Fruit fly (Drosophila melanogaster) whole organism, embryonic: Measurements from ENCODE around the gene CG32267.

Source experiments
- Ada2b ChIP-seq: fragments of 200-800 bp; sonication (Bioruptor generic); IDR thresholded peaks from 2 replicates; pipeline ENCODE4 v1.3.6; 2022; ENCODE audit warnings: missing biosample characterization, missing genetic modification characterization
- Adf1 ChIP-seq: fragments of 200-800 bp; sonication (Bioruptor generic); IDR thresholded peaks from 2 replicates; pipeline ENCODE4 v1.3.6; 2022; ENCODE audit warnings: missing biosample characterization, missing genetic modification characterization
- CG14965 ChIP-seq: fragments of 200-800 bp; sonication (Bioruptor generic); optimal IDR thresholded peaks from 2 replicates; lab custom pipeline; 2016; ENCODE audit warnings: missing biosample characterization, missing genetic modification characterization, borderline replicate concordance
- CG15269 ChIP-seq: fragments of 200-800 bp; sonication (Bioruptor generic); optimal IDR thresholded peaks from 2 replicates; lab custom pipeline; 2018; ENCODE audit warnings: missing biosample characterization, mild to moderate bottlenecking, missing genetic modification characterization, moderate library complexity
- CG2129 ChIP-seq: fragments of 200-800 bp; sonication (Bioruptor generic); IDR thresholded peaks from 2 replicates; pipeline ENCODE4 v1.3.6; 2022; ENCODE audit warnings: missing biosample characterization, missing genetic modification characterization; ENCODE audit not compliant: partially characterized antibody
- CG4360 ChIP-seq: fragments of 200-800 bp; sonication (Bioruptor generic); IDR thresholded peaks from 2 replicates; pipeline ENCODE4 v1.3.6; 2022; ENCODE audit warnings: missing biosample characterization, missing genetic modification characterization
- CG4424 ChIP-seq: fragments of 200-800 bp; sonication (Bioruptor generic); optimal IDR thresholded peaks from 3 replicates; lab custom pipeline; 2016; ENCODE audit warnings: missing biosample characterization, missing genetic modification characterization
- CG4707 ChIP-seq: fragments of 200-800 bp; sonication (Bioruptor generic); optimal IDR thresholded peaks from 2 replicates; lab custom pipeline; 2018; ENCODE audit warnings: missing biosample characterization, mild to moderate bottlenecking, missing genetic modification characterization, moderate library complexity
- CG6254 ChIP-seq: fragments of 200-800 bp; sonication (Bioruptor generic); optimal IDR thresholded peaks from 3 replicates; lab custom pipeline; 2017; ENCODE audit warnings: mild to moderate bottlenecking, missing biosample characterization, missing genetic modification reagents, missing genetic modification characterization
- CG6689 ChIP-seq: fragments of 200-800 bp; sonication (Bioruptor generic); IDR thresholded peaks from 2 replicates; pipeline ENCODE4 v1.3.6; 2022; ENCODE audit warnings: missing biosample characterization, missing genetic modification characterization
- D19A ChIP-seq: fragments of 200-800 bp; optimal IDR thresholded peaks from 3 replicates; lab custom pipeline; 2019; ENCODE audit warnings: missing biosample characterization, mild to moderate bottlenecking, missing genetic modification characterization, moderate library complexity
- Deaf1 ChIP-seq: fragments of 200-800 bp; optimal IDR thresholded peaks from 3 replicates; lab custom pipeline; 2019; ENCODE audit warnings: missing biosample characterization, mild to moderate bottlenecking, missing genetic modification characterization, moderate library complexity
- Dek ChIP-seq: fragments of 200-800 bp; sonication (Bioruptor generic); optimal IDR thresholded peaks from 3 replicates; lab custom pipeline; 2019; ENCODE audit warnings: missing biosample characterization, mild to moderate bottlenecking, missing genetic modification characterization, moderate library complexity
- Drgx ChIP-seq: fragments of 200-800 bp; sonication (Bioruptor generic); IDR thresholded peaks from 2 replicates; pipeline ENCODE4 v1.3.6; 2022; ENCODE audit warnings: missing biosample characterization, missing genetic modification characterization
- HLH3B ChIP-seq: fragments of 200-800 bp; sonication (Bioruptor generic); IDR thresholded peaks from 2 replicates; pipeline ENCODE4 v1.3.6; 2022; ENCODE audit warnings: missing biosample characterization, missing genetic modification characterization
- HmgZ ChIP-seq: fragments of 200-800 bp; sonication (Bioruptor generic); optimal IDR thresholded peaks from 2 replicates; lab custom pipeline; 2018; ENCODE audit warnings: missing biosample characterization, mild to moderate bottlenecking, missing genetic modification characterization
- Hr39 ChIP-seq: fragments of >200 bp; optimal IDR thresholded peaks from 2 replicates; lab custom pipeline; 2017
- Hsf ChIP-seq: fragments of 200-800 bp; sonication (Bioruptor generic); optimal IDR thresholded peaks from 3 replicates; lab custom pipeline; 2016; ENCODE audit warnings: missing biosample characterization, missing genetic modification characterization
- Med ChIP-seq: fragments of 200-800 bp; sonication (Bioruptor generic); peaks from one replicate; lab custom pipeline; 2016; ENCODE audit warnings: missing biosample characterization, missing genetic modification characterization, mild to moderate bottlenecking, inconsistent platforms, moderate library complexity
- NC2β ChIP-seq: fragments of 200-800 bp; sonication (Bioruptor generic); optimal IDR thresholded peaks from 2 replicates; lab custom pipeline; 2016; ENCODE audit warnings: missing biosample characterization, missing genetic modification characterization
- Ravus ChIP-seq: fragments of 200-800 bp; sonication (Bioruptor generic); IDR thresholded peaks from 2 replicates; pipeline ENCODE4 v1.3.6; 2022; ENCODE audit warnings: missing biosample characterization, missing genetic modification characterization
- Vsx1 ChIP-seq: fragments of 200-800 bp; sonication (Bioruptor generic); optimal IDR thresholded peaks from 2 replicates; lab custom pipeline; 2017; ENCODE audit warnings: missing biosample characterization, mild to moderate bottlenecking, missing genetic modification characterization, missing genetic modification reagents
- abd-A ChIP-seq: fragments of 200-800 bp; sonication (Bioruptor generic); optimal IDR thresholded peaks from 3 replicates; lab custom pipeline; 2019; ENCODE audit warnings: missing biosample characterization, mild to moderate bottlenecking, missing genetic modification characterization, moderate library complexity
- bcd ChIP-seq: fragments of 200-800 bp; sonication (Bioruptor generic); optimal IDR thresholded peaks from 2 replicates; lab custom pipeline; 2017; ENCODE audit warnings: missing biosample characterization, mild to moderate bottlenecking, missing genetic modification characterization
- bowl ChIP-seq: fragments of 200-800 bp; sonication (Bioruptor generic); IDR thresholded peaks from 2 replicates; pipeline ENCODE4 v1.3.6; 2022; ENCODE audit warnings: missing biosample characterization, missing genetic modification characterization
- ci ChIP-seq: fragments of 200-800 bp; sonication (Bioruptor generic); IDR thresholded peaks from 3 replicates; pipeline ENCODE4 v1.3.6; 2022; ENCODE audit warnings: missing biosample characterization, missing genetic modification characterization
- crp ChIP-seq, 2 experiments: fragments of 200-800 bp; sonication (Bioruptor generic); optimal IDR thresholded peaks; 2 replicates in 1 of 2; 3 replicates in 1 of 2; lab custom pipeline; 2017; ENCODE audit warnings: missing biosample characterization in 2 of 2, missing genetic modification characterization in 2 of 2, mild to moderate bottlenecking in 1 of 2, moderate library complexity in 1 of 2
- cwo ChIP-seq: fragments of 200-800 bp; sonication (Bioruptor generic); optimal IDR thresholded peaks from 3 replicates; lab custom pipeline; 2017; ENCODE audit warnings: missing biosample characterization, missing genetic modification characterization, mild to moderate bottlenecking, moderate library complexity, missing genetic modification reagents
- ewg ChIP-seq: fragments of 200-800 bp; sonication (Bioruptor generic); optimal IDR thresholded peaks from 3 replicates; lab custom pipeline; 2017; ENCODE audit warnings: mild to moderate bottlenecking, missing biosample characterization, missing genetic modification reagents, missing genetic modification characterization
- fru ChIP-seq: fragments of >200 bp; optimal IDR thresholded peaks from 2 replicates; lab custom pipeline; 2017
- ftz-f1 ChIP-seq: fragments of 200-800 bp; sonication (Bioruptor generic); optimal IDR thresholded peaks from 2 replicates; lab custom pipeline; 2016; ENCODE audit warnings: missing biosample characterization, missing genetic modification characterization
- fu2 ChIP-seq: fragments of 200-800 bp; sonication (Bioruptor generic); optimal IDR thresholded peaks from 2 replicates; lab custom pipeline; 2016; ENCODE audit warnings: missing biosample characterization, missing genetic modification characterization
- grn ChIP-seq: fragments of 200-800 bp; sonication (Bioruptor generic); optimal IDR thresholded peaks from 3 replicates; lab custom pipeline; 2017; ENCODE audit warnings: missing biosample characterization, missing genetic modification characterization
- gsb-n ChIP-seq: fragments of 200-800 bp; sonication (Bioruptor generic); optimal IDR thresholded peaks from 3 replicates; lab custom pipeline; 2018; ENCODE audit warnings: missing biosample characterization, mild to moderate bottlenecking, missing genetic modification characterization
- klu ChIP-seq: fragments of 200-800 bp; sonication (Bioruptor generic); IDR thresholded peaks from 2 replicates; pipeline ENCODE4 v1.3.6; 2022; ENCODE audit warnings: missing biosample characterization, missing genetic modification characterization
- luna ChIP-seq: fragments of 200-800 bp; sonication (Bioruptor generic); optimal IDR thresholded peaks from 2 replicates; lab custom pipeline; 2016; ENCODE audit warnings: missing biosample characterization, missing genetic modification characterization
- mam ChIP-seq: fragments of 200-800 bp; sonication (Bioruptor generic); optimal IDR thresholded peaks from 3 replicates; lab custom pipeline; 2016; ENCODE audit warnings: missing biosample characterization, missing genetic modification characterization
- mld ChIP-seq: fragments of 200-800 bp; sonication (Bioruptor generic); IDR thresholded peaks from 3 replicates; pipeline ENCODE4 v1.3.6; 2022; ENCODE audit warnings: missing biosample characterization, missing genetic modification characterization; ENCODE audit not compliant: partially characterized antibody
- onecut ChIP-seq: fragments of 200-800 bp; sonication (Bioruptor generic); IDR thresholded peaks from 2 replicates; pipeline ENCODE4 v1.3.6; 2022; ENCODE audit warnings: missing biosample characterization, missing genetic modification characterization
- pros ChIP-seq: fragments of 200-800 bp; sonication (Bioruptor generic); optimal IDR thresholded peaks from 3 replicates; lab custom pipeline; 2019; ENCODE audit warnings: missing biosample characterization, mild to moderate bottlenecking, missing genetic modification characterization, moderate library complexity
- sc ChIP-seq, 3 experiments: fragments of >200 bp in 2 of 3; fragments of 200-800 bp in 1 of 3; sonication (Bioruptor generic) in 1 of 3; optimal IDR thresholded peaks; 2 replicates in 2 of 3; 3 replicates in 1 of 3; lab custom pipeline; 2017; ENCODE audit warnings: mild to moderate bottlenecking in 1 of 3, missing biosample characterization in 1 of 3, missing genetic modification characterization in 1 of 3, missing genetic modification reagents in 1 of 3
- sens ChIP-seq: fragments of 200-800 bp; sonication (Bioruptor generic); peaks from one replicate; lab custom pipeline; 2016; ENCODE audit warnings: missing biosample characterization, missing genetic modification characterization
- slou ChIP-seq: fragments of 200-800 bp; sonication (Bioruptor generic); optimal IDR thresholded peaks from 3 replicates; lab custom pipeline; 2016; ENCODE audit warnings: missing biosample characterization, missing genetic modification characterization
- sqz ChIP-seq: fragments of 200-800 bp; sonication (Bioruptor generic); optimal IDR thresholded peaks from 3 replicates; lab custom pipeline; 2018; ENCODE audit warnings: missing biosample characterization, mild to moderate bottlenecking, missing genetic modification characterization
- ssp ChIP-seq: fragments of 200-800 bp; sonication (Bioruptor generic); IDR thresholded peaks from 2 replicates; pipeline ENCODE4 v1.3.6; 2022; ENCODE audit warnings: missing biosample characterization, missing genetic modification characterization
- tll ChIP-seq, 2 experiments: fragments of 200-800 bp in 1 of 2; fragments of >200 bp in 1 of 2; sonication (Bioruptor generic) in 1 of 2; optimal IDR thresholded peaks; 2 replicates each; lab custom pipeline; 2017 to 2019; ENCODE audit warnings: missing biosample characterization in 2 of 2, missing genetic modification characterization in 2 of 2, mild to moderate bottlenecking in 1 of 2, moderate library complexity in 1 of 2

Gene CG32267

DNA sequence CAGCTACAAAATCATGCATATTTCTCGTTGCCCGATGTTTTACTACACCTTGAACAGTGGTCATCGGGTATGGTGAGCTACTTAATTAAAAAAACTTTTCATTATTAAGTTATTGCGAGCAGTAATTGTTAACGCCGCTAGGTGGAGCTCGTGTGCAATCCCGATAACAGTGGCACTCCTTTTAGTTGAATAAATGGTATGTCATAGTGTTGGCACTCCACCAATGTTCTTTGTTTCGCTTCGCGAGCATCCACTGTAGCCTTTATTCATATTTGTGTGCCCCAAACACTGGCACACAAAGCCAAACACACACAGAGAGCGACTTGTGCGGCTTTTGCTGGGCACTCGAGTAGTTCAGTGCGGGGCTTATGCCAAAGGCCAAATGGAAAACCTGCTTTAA is 46.0 kb upstream of the CG32267 start (continued):
- no peak for TF ChIP-seq mld (GFP tag; lab: Robert Waterston, UW)
- TF ChIP-seq sens (GFP tag; lab: Kevin White, UChicago) = peak; percentile 95
- TF ChIP-seq Dek (tag; lab: Kevin White, UChicago) = peak; percentile 88
- peak; percentile 23 for TF ChIP-seq slou (GFP tag; lab: Kevin White, UChicago)
- peak; percentile 89 for TF ChIP-seq HmgZ (tag; lab: Kevin White, UChicago)
- TF ChIP-seq crp (GFP tag; optimal IDR thresholded peaks at IDR 0.05; lab: Kevin White, UChicago) = peak in 1 of 2 experiments; percentile 40
- peak; percentile 59 for TF ChIP-seq CG4707
- peak; percentile 89 for TF ChIP-seq Hsf (GFP tag; lab: Kevin White, UChicago)
- TF ChIP-seq CG14965 (GFP tag; lab: Kevin White, UChicago) = peak; percentile 62
- TF ChIP-seq luna (GFP tag; lab: Kevin White, UChicago) = no peak
- peak; percentile 71 for TF ChIP-seq ftz-f1
- peak; percentile 97 for TF ChIP-seq HLH3B
- TF ChIP-seq ewg (GFP tag; lab: Kevin White, UChicago) = peak; percentile 73
- TF ChIP-seq sqz = peak; percentile 30
- peak; percentile 82 for TF ChIP-seq cwo (GFP tag; lab: Kevin White, UChicago)
- peak; percentile 93 for TF ChIP-seq CG6689 (GFP tag; lab: Robert Waterston, UW)
- peak; percentile 83 for TF ChIP-seq NC2β (GFP tag; lab: Kevin White, UChicago)
- TF ChIP-seq CG2129 (GFP tag; lab: Robert Waterston, UW) = no peak
- peak; percentile 97 for TF ChIP-seq Ada2b (GFP tag; lab: Robert Waterston, UW)
- peak; percentile 83 for TF ChIP-seq D19A (tag; lab: Kevin White, UChicago)
- no peak for TF ChIP-seq fru
- peak; percentile 65 for TF ChIP-seq Vsx1 (GFP tag; lab: Kevin White, UChicago)
- no peak for TF ChIP-seq sc (optimal IDR thresholded peaks at IDR 0.05; lab: Kevin White, UChicago)
- peak; percentile 70 for TF ChIP-seq sc (GFP tag; optimal IDR thresholded peaks at IDR 0.05; lab: Kevin White, UChicago)
- TF ChIP-seq gsb-n (tag; lab: Kevin White, UChicago) = peak; percentile 76
- peak; percentile 79 for TF ChIP-seq Ravus (GFP tag; lab: Robert Waterston, UW)
- no peak for TF ChIP-seq tll (GFP tag; optimal IDR thresholded peaks at IDR 0.05; lab: Kevin White, UChicago)
- TF ChIP-seq CG15269 (tag; lab: Kevin White, UChicago) = peak; percentile 95
- peak; percentile 89 for TF ChIP-seq bowl (GFP tag; lab: Robert Waterston, UW)
- no peak for TF ChIP-seq Hr39 (lab: Kevin White, UChicago)
- TF ChIP-seq grn (GFP tag; lab: Kevin White, UChicago) = peak; percentile 27
- TF ChIP-seq mam = peak; percentile 51
- TF ChIP-seq fu2 (GFP tag; lab: Kevin White, UChicago) = peak; percentile 80
- peak; percentile 81 for TF ChIP-seq bcd (GFP tag; lab: Kevin White, UChicago)
- TF ChIP-seq Deaf1 (tag; lab: Kevin White, UChicago) = peak; percentile 58
- peak; percentile 66 for TF ChIP-seq CG4424
- TF ChIP-seq abd-A (tag; lab: Kevin White, UChicago) = peak; percentile 73
- TF ChIP-seq klu = peak; percentile 86
- TF ChIP-seq onecut (GFP tag; lab: Robert Waterston, UW) = peak; percentile 92
- TF ChIP-seq Drgx (GFP tag; lab: Robert Waterston, UW) = peak; percentile 94
- peak; percentile 99 for TF ChIP-seq Med
- TF ChIP-seq ssp (GFP tag; lab: Robert Waterston, UW) = peak; percentile 83

DNA sequence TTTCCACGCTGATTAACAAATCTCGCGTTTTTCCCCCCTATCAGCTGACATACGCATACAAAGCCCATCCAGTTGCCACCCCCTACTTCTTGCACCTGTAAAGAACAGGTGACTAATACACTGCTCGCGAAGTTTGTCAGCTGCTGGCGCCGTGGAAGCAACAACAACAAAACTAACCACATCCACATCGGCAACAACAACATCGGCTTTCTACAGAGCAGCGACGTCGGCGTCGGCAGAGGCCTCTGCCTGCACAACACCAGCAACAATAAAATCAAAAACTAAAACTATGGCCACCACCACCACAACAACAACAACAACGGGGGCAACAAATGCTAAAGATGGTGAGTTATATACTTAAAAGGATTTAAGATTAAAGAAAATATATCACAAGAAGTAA is 44.6 kb upstream of the CG32267 start:
- no peak for TF ChIP-seq CG6254 (GFP tag; lab: Kevin White, UChicago)
- TF ChIP-seq pros (GFP tag; lab: Kevin White, UChicago) = no peak
- peak; percentile 90 for TF ChIP-seq CG4360 (GFP tag; lab: Robert Waterston, UW)
- TF ChIP-seq ci (GFP tag; lab: Robert Waterston, UW) = 0 out of 3 replicates have a peak, but pooled peaks have one; percentile 11
- TF ChIP-seq tll (GFP tag; optimal IDR thresholded peaks at IDR 0.05; lab: Kevin White, UChicago) = peak in 1 of 2 experiments; percentile 43
- TF ChIP-seq Adf1 (GFP tag; lab: Robert Waterston, UW) = peak; percentile 42
